Worm (Caenorhabditis elegans): ENCODE results near the gene prp-39.

prp-39 gene

DNA sequence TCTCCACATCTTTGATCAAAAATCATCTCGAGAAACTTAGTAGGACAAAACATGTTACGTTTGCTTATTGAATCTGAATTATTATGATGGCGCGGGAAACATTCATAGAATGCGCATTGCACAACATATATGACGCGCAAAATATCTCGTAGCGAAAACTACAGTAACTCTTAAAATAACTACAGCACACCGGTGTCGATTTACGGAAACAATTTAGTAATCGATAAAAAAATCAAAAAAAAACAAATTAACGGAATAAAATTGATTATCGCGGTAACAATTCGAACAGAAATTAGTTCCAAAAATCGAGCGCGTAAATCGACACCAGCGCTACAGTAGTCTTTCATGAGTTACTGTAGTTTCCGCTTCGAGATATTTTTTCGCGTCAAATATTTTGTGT, 39.7 kb upstream of the prp-39 start (continued):
- TF ChIP-seq hmg-1.2 (GFP tag; IDR thresholded peaks at IDR 0.05) (0 out of 2 replicates have a peak, but pooled peaks have one; percentile 18), lin-54 (GFP tag; optimal IDR thresholded peaks at IDR 0.05) (no peak), attf-6 (GFP tag; IDR thresholded peaks at IDR 0.05) (0 out of 2 replicates have a peak, but pooled peaks have one; percentile 19)

ce11 chrV:5717237-5717935, 35.0 kb upstream of the prp-39 start, which contains the start of gene rga-3:
rga-3 (plus strand) TSS chrV:5717885.
- peak; percentile 79 for TF ChIP-seq C17E4.6 (GFP tag; IDR thresholded peaks at IDR 0.05)
- TF ChIP-seq zfh-2 (GFP tag; conservative IDR thresholded peaks at IDR 0.05) = no peak
- TF ChIP-seq F10E7.11 (tag; optimal IDR thresholded peaks at IDR 0.05) = no peak
- peak; percentile 97 for TF ChIP-seq madf-8 (GFP tag; conservative IDR thresholded peaks at IDR 0.05)
- TF ChIP-seq ekl-4 (GFP tag; IDR thresholded peaks at IDR 0.05) = peak; percentile 87
- no peak for TF ChIP-seq rpc-1 (optimal IDR thresholded peaks at IDR 0.05)
- peak; percentile 15 for TF ChIP-seq rpc-1 (tag; optimal IDR thresholded peaks at IDR 0.05)
- TF ChIP-seq Y53G8AR.9 (GFP tag; conservative IDR thresholded peaks at IDR 0.05) = peak; percentile 66; the same call in 1 of the 2 replicates
- peak; percentile 97 for TF ChIP-seq xnd-1 (tag; optimal IDR thresholded peaks at IDR 0.05)
- TF ChIP-seq D2030.7 (GFP tag; IDR thresholded peaks at IDR 0.05) = peak; percentile 98
- TF ChIP-seq cebp-1 (GFP tag; IDR thresholded peaks at IDR 0.05) = no peak
- TF ChIP-seq cebp-1 (tag; optimal IDR thresholded peaks at IDR 0.05) = peak; percentile 8
- TF ChIP-seq Y67H2A.10 (GFP tag; conservative IDR thresholded peaks at IDR 0.05) = 0 out of 2 replicates have a peak, but pooled peaks have one; percentile 23
- no peak for TF ChIP-seq zim-3 (tag; optimal IDR thresholded peaks at IDR 0.05)
- peak; percentile 95 for TF ChIP-seq dpl-1 (GFP tag; optimal IDR thresholded peaks at IDR 0.05)
- no peak for TF ChIP-seq nfya-2 (GFP tag; IDR thresholded peaks at IDR 0.05)
- peak; percentile 82 for TF ChIP-seq hsf-1 (GFP tag; IDR thresholded peaks at IDR 0.05)
- no peak for TF ChIP-seq egl-44 (GFP tag; IDR thresholded peaks at IDR 0.05)
- peak; percentile 85 for TF ChIP-seq B0336.3 (GFP tag; IDR thresholded peaks at IDR 0.05)
- TF ChIP-seq Y53F4B.3 (GFP tag; IDR thresholded peaks at IDR 0.05) = peak; percentile 58; the same call in 1 of the 2 replicates
- TF ChIP-seq tlf-1 (GFP tag; optimal IDR thresholded peaks at IDR 0.05) = peak; percentile 91
- TF ChIP-seq ama-1 (optimal IDR thresholded peaks at IDR 0.05) = no peak
- TF ChIP-seq ama-1 (GFP tag; optimal IDR thresholded peaks at IDR 0.05) = peak in 1 of 2 experiments; percentile 10
- TF ChIP-seq F33H1.4 (GFP tag; IDR thresholded peaks at IDR 0.05) = peak; percentile 97
- TF ChIP-seq F37B4.10 (GFP tag; IDR thresholded peaks at IDR 0.05) = no peak
- TF ChIP-seq F23B12.7 (tag; optimal IDR thresholded peaks at IDR 0.05; ENCODE audit: insufficient read depth) = peak; percentile 49
- TF ChIP-seq attf-3 (GFP tag; conservative IDR thresholded peaks at IDR 0.05) = peak; percentile 86
- no peak for TF ChIP-seq sdz-38 (tag; optimal IDR thresholded peaks at IDR 0.05)
- peak; percentile 96 for TF ChIP-seq F49E8.2 (tag; optimal IDR thresholded peaks at IDR 0.05; ENCODE audit: insufficient read depth)
- peak; percentile 99 for TF ChIP-seq ceh-91 (GFP tag; IDR thresholded peaks at IDR 0.05)
- TF ChIP-seq ceh-100 (GFP tag; IDR thresholded peaks at IDR 0.05) = peak; percentile 55; the same call in 1 of the 2 replicates
- 0 out of 2 replicates have a peak, but pooled peaks have one; percentile 34 for TF ChIP-seq ztf-25 (GFP tag; IDR thresholded peaks at IDR 0.05)
- peak; percentile 95 for TF ChIP-seq unc-130 (GFP tag; optimal IDR thresholded peaks at IDR 0.05)
- TF ChIP-seq lsl-1 (GFP tag; optimal IDR thresholded peaks at IDR 0.05) = peak; percentile 100
- TF ChIP-seq him-1 (tag; optimal IDR thresholded peaks at IDR 0.05) = peak; percentile 91
- TF ChIP-seq snpc-3.4 (tag; optimal IDR thresholded peaks at IDR 0.05) = peak; percentile 95
- peak; percentile 82 for TF ChIP-seq snpc-1.1 (tag; optimal IDR thresholded peaks at IDR 0.05; ENCODE audit: insufficient read depth)
- TF ChIP-seq ZK185.1 (tag; optimal IDR thresholded peaks at IDR 0.05; ENCODE audit: poor library complexity, severe bottlenecking) = peak; percentile 27
- TF ChIP-seq nfya-1 (tag; optimal IDR thresholded peaks at IDR 0.05; ENCODE audit: borderline replicate concordance, insufficient read depth) = no peak
- TF ChIP-seq mcd-1 (GFP tag; IDR thresholded peaks at IDR 0.05) = peak; percentile 67
- no peak for TF ChIP-seq hlh-12 (tag; optimal IDR thresholded peaks at IDR 0.05)
- no peak for TF ChIP-seq atf-7 (tag; optimal IDR thresholded peaks at IDR 0.05)
- TF ChIP-seq Y95B8A.8 (GFP tag; IDR thresholded peaks at IDR 0.05) = peak; percentile 86
